Fruit fly (Drosophila melanogaster) whole organism, embryonic: ENCODE data around the gene Tcs4.

Experiments used
- Abd-B ChIP-seq: fragments of 200-800 bp; sonication (Bioruptor generic); optimal IDR thresholded peaks from 2 replicates; lab custom pipeline; 2018; ENCODE audit warnings: missing biosample characterization, mild to moderate bottlenecking, missing genetic modification characterization, moderate library complexity
- CG1024 ChIP-seq: fragments of 200-800 bp; sonication (Bioruptor generic); IDR thresholded peaks from 2 replicates; pipeline ENCODE4 v1.3.6; 2022; ENCODE audit warnings: missing biosample characterization, missing genetic modification characterization
- CG10462 ChIP-seq: fragments of 200-800 bp; sonication (Bioruptor generic); optimal IDR thresholded peaks from 2 replicates; lab custom pipeline; 2016; ENCODE audit warnings: missing biosample characterization, missing genetic modification characterization
- CG12071 ChIP-seq: fragments of 200-800 bp; sonication (Bioruptor generic); optimal IDR thresholded peaks from 3 replicates; lab custom pipeline; 2018; ENCODE audit warnings: missing biosample characterization, mild to moderate bottlenecking, missing genetic modification characterization
- CG12391 ChIP-seq: fragments of 200-800 bp; sonication (Bioruptor generic); optimal IDR thresholded peaks from 3 replicates; lab custom pipeline; 2018; ENCODE audit warnings: missing biosample characterization, mild to moderate bottlenecking, missing genetic modification characterization, moderate library complexity
- CG15011 ChIP-seq: fragments of 200-800 bp; sonication (Bioruptor generic); optimal IDR thresholded peaks from 3 replicates; lab custom pipeline; 2018; ENCODE audit warnings: missing biosample characterization, mild to moderate bottlenecking, missing genetic modification characterization
- CG1529 ChIP-seq: fragments of 200-800 bp; sonication (Bioruptor generic); optimal IDR thresholded peaks from 3 replicates; lab custom pipeline; 2018; ENCODE audit warnings: missing biosample characterization, missing genetic modification characterization
- CG17612 ChIP-seq: fragments of 200-800 bp; sonication (Bioruptor generic); IDR thresholded peaks from 2 replicates; pipeline ENCODE4 v1.3.6; 2022; ENCODE audit warnings: missing biosample characterization, missing genetic modification characterization
- CG2116 ChIP-seq: fragments of 200-800 bp; sonication (Bioruptor generic); optimal IDR thresholded peaks from 3 replicates; lab custom pipeline; 2018; ENCODE audit warnings: missing biosample characterization, mild to moderate bottlenecking, missing genetic modification characterization
- CG30403 ChIP-seq: fragments of 200-800 bp; sonication (Bioruptor generic); optimal IDR thresholded peaks from 3 replicates; lab custom pipeline; 2016; ENCODE audit warnings: missing biosample characterization, missing genetic modification characterization
- CG31441 ChIP-seq: fragments of 200-800 bp; sonication (Bioruptor generic); IDR thresholded peaks from 2 replicates; pipeline ENCODE4 v1.3.6; 2022; ENCODE audit warnings: missing biosample characterization, missing genetic modification characterization
- CG33213 ChIP-seq: fragments of 200-800 bp; sonication (Bioruptor generic); optimal IDR thresholded peaks from 3 replicates; lab custom pipeline; 2016; ENCODE audit warnings: missing biosample characterization, missing genetic modification characterization
- CG4424 ChIP-seq: fragments of 200-800 bp; sonication (Bioruptor generic); optimal IDR thresholded peaks from 3 replicates; lab custom pipeline; 2016; ENCODE audit warnings: missing biosample characterization, missing genetic modification characterization
- CG4617 ChIP-seq: fragments of 200-800 bp; sonication (Bioruptor generic); optimal IDR thresholded peaks from 3 replicates; lab custom pipeline; 2016; ENCODE audit warnings: missing biosample characterization, missing genetic modification characterization, borderline replicate concordance
- CG6175 ChIP-seq: fragments of 200-800 bp; sonication (Bioruptor generic); IDR thresholded peaks from 3 replicates; pipeline ENCODE4 v1.3.6; 2022; ENCODE audit warnings: missing biosample characterization, missing genetic modification characterization
- CG7271 ChIP-seq: fragments of 200-800 bp; sonication (Bioruptor generic); optimal IDR thresholded peaks from 2 replicates; lab custom pipeline; 2018; ENCODE audit warnings: missing biosample characterization, mild to moderate bottlenecking, missing genetic modification characterization, moderate library complexity
- CG9215 ChIP-seq: fragments of 200-800 bp; sonication (Bioruptor generic); IDR thresholded peaks from 2 replicates; pipeline ENCODE4 v1.3.6; 2022; ENCODE audit warnings: missing biosample characterization, missing genetic modification characterization
- CG9437 ChIP-seq: fragments of 200-800 bp; sonication (Bioruptor generic); optimal IDR thresholded peaks from 2 replicates; lab custom pipeline; 2018; ENCODE audit warnings: missing biosample characterization, mild to moderate bottlenecking, missing genetic modification characterization
- CG9609 ChIP-seq: fragments of 200-800 bp; sonication (Bioruptor generic); optimal IDR thresholded peaks from 3 replicates; lab custom pipeline; 2016; ENCODE audit warnings: missing biosample characterization, missing genetic modification characterization
- Dad ChIP-seq: fragments of 200-800 bp; sonication (Bioruptor generic); optimal IDR thresholded peaks from 3 replicates; lab custom pipeline; 2016; ENCODE audit warnings: missing biosample characterization, missing genetic modification characterization
- Dip2 ChIP-seq: fragments of 200-800 bp; sonication (Bioruptor generic); IDR thresholded peaks from 2 replicates; pipeline ENCODE4 v1.3.6; 2022; ENCODE audit warnings: missing biosample characterization, missing genetic modification characterization
- Dll ChIP-seq: fragments of 200-800 bp; sonication (Bioruptor generic); IDR thresholded peaks from 4 replicates; pipeline ENCODE4 v1.3.6; 2022; ENCODE audit warnings: missing biosample characterization, missing genetic modification characterization; ENCODE audit not compliant: partially characterized antibody
- Drgx ChIP-seq: fragments of 200-800 bp; sonication (Bioruptor generic); IDR thresholded peaks from 2 replicates; pipeline ENCODE4 v1.3.6; 2022; ENCODE audit warnings: missing biosample characterization, missing genetic modification characterization
- Fer2 ChIP-seq: fragments of 200-800 bp; sonication (Bioruptor generic); optimal IDR thresholded peaks from 2 replicates; lab custom pipeline; 2018; ENCODE audit warnings: missing biosample characterization, mild to moderate bottlenecking, missing genetic modification characterization, moderate library complexity
- HLH3B ChIP-seq: fragments of 200-800 bp; sonication (Bioruptor generic); IDR thresholded peaks from 2 replicates; pipeline ENCODE4 v1.3.6; 2022; ENCODE audit warnings: missing biosample characterization, missing genetic modification characterization
- Mrtf ChIP-seq: fragments of 200-800 bp; sonication (Bioruptor generic); IDR thresholded peaks from 3 replicates; pipeline ENCODE4 v1.3.6; 2022; ENCODE audit warnings: missing biosample characterization, missing genetic modification characterization
- Scr ChIP-seq: fragments of 200-800 bp; sonication (Bioruptor generic); IDR thresholded peaks from 2 replicates; pipeline ENCODE4 v1.3.6; 2022; ENCODE audit warnings: missing biosample characterization, missing genetic modification characterization; ENCODE audit not compliant: partially characterized antibody
- Sin3A ChIP-seq: fragments of >200 bp; optimal IDR thresholded peaks from 2 replicates; lab custom pipeline; 2018
- Sox102F ChIP-seq: fragments of 200-800 bp; sonication (Bioruptor generic); optimal IDR thresholded peaks from 2 replicates; lab custom pipeline; 2018; ENCODE audit warnings: missing biosample characterization, mild to moderate bottlenecking, missing genetic modification characterization, moderate library complexity
- Ssrp ChIP-seq: fragments of 200-800 bp; sonication (Bioruptor generic); optimal IDR thresholded peaks from 2 replicates; lab custom pipeline; 2018; ENCODE audit warnings: missing biosample characterization, mild to moderate bottlenecking, missing genetic modification characterization, moderate library complexity
- Taf1 ChIP-seq: fragments of 200-800 bp; sonication (Bioruptor generic); IDR thresholded peaks from 2 replicates; pipeline ENCODE4 v1.3.6; 2022; ENCODE audit warnings: missing biosample characterization, missing genetic modification characterization
- Xbp1 ChIP-seq: fragments of 200-800 bp; sonication (Bioruptor generic); optimal IDR thresholded peaks from 3 replicates; lab custom pipeline; 2016; ENCODE audit warnings: missing biosample characterization, mild to moderate bottlenecking, missing genetic modification characterization
- bsh ChIP-seq, 2 experiments: fragments of 200-800 bp; sonication (Bioruptor generic); optimal IDR thresholded peaks; 2 replicates each; lab custom pipeline; 2017 to 2018; ENCODE audit warnings: mild to moderate bottlenecking in 2 of 2, missing biosample characterization in 2 of 2, missing genetic modification characterization in 2 of 2, moderate library complexity in 1 of 2
- cg ChIP-seq: fragments of 200-800 bp; sonication (Bioruptor generic); optimal IDR thresholded peaks from 3 replicates; lab custom pipeline; 2019; ENCODE audit warnings: missing biosample characterization, mild to moderate bottlenecking, missing genetic modification characterization, moderate library complexity
- crc ChIP-seq: fragments of 200-800 bp; sonication (Bioruptor generic); optimal IDR thresholded peaks from 2 replicates; lab custom pipeline; 2016; ENCODE audit warnings: missing biosample characterization, missing genetic modification characterization
- cwo ChIP-seq: fragments of 200-800 bp; sonication (Bioruptor generic); optimal IDR thresholded peaks from 3 replicates; lab custom pipeline; 2017; ENCODE audit warnings: missing biosample characterization, missing genetic modification characterization, mild to moderate bottlenecking, moderate library complexity, missing genetic modification reagents
- dpn ChIP-seq, 2 experiments: fragments of 200-800 bp; sonication (Bioruptor generic); optimal IDR thresholded peaks; 3 replicates each; lab custom pipeline; 2016; ENCODE audit warnings: missing biosample characterization in 2 of 2, missing genetic modification characterization in 2 of 2
- exex ChIP-seq: fragments of 200-800 bp; sonication (Bioruptor generic); optimal IDR thresholded peaks from 4 replicates; lab custom pipeline; 2018; ENCODE audit warnings: missing biosample characterization, mild to moderate bottlenecking, missing genetic modification characterization, moderate library complexity
- fd102C ChIP-seq: fragments of 200-800 bp; sonication (Bioruptor generic); optimal IDR thresholded peaks from 2 replicates; lab custom pipeline; 2018; ENCODE audit warnings: missing biosample characterization, mild to moderate bottlenecking, missing genetic modification characterization, moderate library complexity
- fd3F ChIP-seq: fragments of 200-800 bp; sonication (Bioruptor generic); optimal IDR thresholded peaks from 2 replicates; lab custom pipeline; 2018; ENCODE audit warnings: missing biosample characterization, mild to moderate bottlenecking, missing genetic modification characterization, moderate library complexity
- grau ChIP-seq: fragments of 200-800 bp; optimal IDR thresholded peaks from 3 replicates; lab custom pipeline; 2019; ENCODE audit warnings: missing biosample characterization, mild to moderate bottlenecking, missing genetic modification characterization, moderate library complexity
- grn ChIP-seq: fragments of 200-800 bp; sonication (Bioruptor generic); optimal IDR thresholded peaks from 3 replicates; lab custom pipeline; 2017; ENCODE audit warnings: missing biosample characterization, missing genetic modification characterization
- her ChIP-seq: fragments of 200-800 bp; sonication (Bioruptor generic); optimal IDR thresholded peaks from 2 replicates; lab custom pipeline; 2016; ENCODE audit warnings: missing biosample characterization, missing genetic modification characterization
- jing ChIP-seq: fragments of 200-800 bp; sonication (Bioruptor generic); optimal IDR thresholded peaks from 2 replicates; lab custom pipeline; 2018; ENCODE audit warnings: missing biosample characterization, mild to moderate bottlenecking, missing genetic modification characterization
- maf-S ChIP-seq: fragments of 200-800 bp; sonication (Bioruptor generic); optimal IDR thresholded peaks from 2 replicates; lab custom pipeline; 2016; ENCODE audit warnings: missing biosample characterization, missing genetic modification characterization
- prd ChIP-seq, 3 experiments: fragments of >200 bp in 2 of 3; fragments of 200-800 bp in 1 of 3; sonication (Bioruptor generic) in 1 of 3; optimal IDR thresholded peaks in 2 of 3; IDR thresholded peaks in 1 of 3; 2 replicates in 2 of 3; 3 replicates in 1 of 3; pipeline versions ENCODE4 v1.3.6 to Lab custom; 2017 to 2022; ENCODE audit warnings: missing biosample characterization in 1 of 3, missing genetic modification characterization in 1 of 3
- rib ChIP-seq: fragments of 200-800 bp; sonication (Bioruptor generic); IDR thresholded peaks from 2 replicates; pipeline ENCODE4 v1.3.6; 2022; ENCODE audit warnings: missing biosample characterization, missing genetic modification characterization
- shn ChIP-seq: fragments of 200-800 bp; sonication (Bioruptor generic); optimal IDR thresholded peaks from 3 replicates; lab custom pipeline; 2016; ENCODE audit warnings: missing biosample characterization, missing genetic modification characterization
- sqz ChIP-seq: fragments of 200-800 bp; sonication (Bioruptor generic); optimal IDR thresholded peaks from 3 replicates; lab custom pipeline; 2018; ENCODE audit warnings: missing biosample characterization, mild to moderate bottlenecking, missing genetic modification characterization
- wdn ChIP-seq: fragments of 200-800 bp; sonication (Bioruptor generic); IDR thresholded peaks from 2 replicates; pipeline ENCODE4 v1.3.6; 2022; ENCODE audit warnings: missing biosample characterization, missing genetic modification characterization
- wor ChIP-seq: fragments of 200-800 bp; sonication (Bioruptor generic); IDR thresholded peaks from 2 replicates; pipeline ENCODE4 v1.3.6; 2022; ENCODE audit warnings: missing biosample characterization, missing genetic modification characterization

Tcs4 gene

DNA sequence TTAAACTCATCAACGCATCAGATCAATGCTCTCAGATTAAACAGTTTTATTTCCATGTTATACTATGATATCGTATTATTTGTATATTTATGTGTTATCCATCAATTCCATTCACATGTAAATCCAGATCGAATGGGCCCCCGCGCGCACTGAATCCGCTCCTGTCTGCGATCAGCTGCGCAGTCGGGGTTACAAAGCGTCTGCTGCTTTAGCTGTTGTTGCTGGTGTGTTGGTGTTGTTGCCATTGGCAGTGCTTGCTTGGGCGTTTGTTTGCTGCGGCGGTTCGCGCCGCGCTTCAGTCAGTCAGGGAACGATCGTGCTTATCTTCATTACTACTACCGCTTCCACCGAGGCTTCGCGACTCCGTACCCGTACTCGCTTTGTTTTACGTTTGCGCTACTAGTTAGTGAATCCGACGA lies 34.6 kb downstream of the Tcs4 start, which contains the start of gene Zw (continued):
- peak; percentile 29 for TF ChIP-seq Ssrp (tag; lab: Kevin White, UChicago)
- no peak for TF ChIP-seq Sin3A (lab: Kevin White, UChicago)
- TF ChIP-seq wdn (GFP tag; lab: Robert Waterston, UW), result 0 out of 2 replicates have a peak, but pooled peaks have one; percentile 28
- no peak for TF ChIP-seq Abd-B (GFP tag; lab: Kevin White, UChicago)
- no peak for TF ChIP-seq CG10462 (GFP tag; lab: Kevin White, UChicago)
- TF ChIP-seq CG7271, result no peak
- TF ChIP-seq CG9437, result no peak
- TF ChIP-seq CG4424, result peak; percentile 52
- TF ChIP-seq Dip2 (GFP tag; lab: Robert Waterston, UW), result no peak
- TF ChIP-seq CG1529 (GFP tag; lab: Kevin White, UChicago), result peak; percentile 0
- no peak for TF ChIP-seq her (GFP tag; lab: Kevin White, UChicago)
- TF ChIP-seq prd (optimal IDR thresholded peaks at IDR 0.05; lab: Kevin White, UChicago), result no peak
- TF ChIP-seq prd (GFP tag; IDR thresholded peaks at IDR 0.05; lab: Robert Waterston, UW), result peak; percentile 82
- TF ChIP-seq dpn (GFP tag; optimal IDR thresholded peaks at IDR 0.05; lab: Kevin White, UChicago), result peak; percentile 53 to 55
- TF ChIP-seq CG9609 (GFP tag; lab: Kevin White, UChicago), result peak; percentile 46
- no peak for TF ChIP-seq crc (GFP tag; lab: Kevin White, UChicago)
- no peak for TF ChIP-seq CG17612
- no peak for TF ChIP-seq fd102C (GFP tag; lab: Kevin White, UChicago)
- TF ChIP-seq grau, result peak; percentile 45
- TF ChIP-seq CG15011 (GFP tag; lab: Kevin White, UChicago), result no peak
- peak in 1 of 2 experiments; percentile 34 for TF ChIP-seq bsh (GFP tag; optimal IDR thresholded peaks at IDR 0.05; lab: Kevin White, UChicago)
- peak; percentile 26 for TF ChIP-seq Sox102F
- TF ChIP-seq cwo (GFP tag; lab: Kevin White, UChicago), result no peak
- peak; percentile 21 for TF ChIP-seq CG12391 (tag; lab: Kevin White, UChicago)
- TF ChIP-seq shn (GFP tag; lab: Kevin White, UChicago), result peak; percentile 35
- TF ChIP-seq Taf1 (GFP tag; lab: Robert Waterston, UW), result peak; percentile 40; the same call in 1 of the 2 replicates
- no peak for TF ChIP-seq CG4617 (GFP tag; lab: Kevin White, UChicago)
- TF ChIP-seq Dad, result no peak
- TF ChIP-seq CG6175 (GFP tag; lab: Robert Waterston, UW), result peak; percentile 89
- no peak for TF ChIP-seq wor (GFP tag; lab: Robert Waterston, UW)
- TF ChIP-seq jing (GFP tag; lab: Kevin White, UChicago), result no peak
- peak; percentile 52 for TF ChIP-seq Drgx (GFP tag; lab: Robert Waterston, UW)
- TF ChIP-seq CG9215 (GFP tag; lab: Robert Waterston, UW), result peak; percentile 61
- peak; percentile 0 for TF ChIP-seq Fer2 (tag; lab: Kevin White, UChicago)

DNA sequence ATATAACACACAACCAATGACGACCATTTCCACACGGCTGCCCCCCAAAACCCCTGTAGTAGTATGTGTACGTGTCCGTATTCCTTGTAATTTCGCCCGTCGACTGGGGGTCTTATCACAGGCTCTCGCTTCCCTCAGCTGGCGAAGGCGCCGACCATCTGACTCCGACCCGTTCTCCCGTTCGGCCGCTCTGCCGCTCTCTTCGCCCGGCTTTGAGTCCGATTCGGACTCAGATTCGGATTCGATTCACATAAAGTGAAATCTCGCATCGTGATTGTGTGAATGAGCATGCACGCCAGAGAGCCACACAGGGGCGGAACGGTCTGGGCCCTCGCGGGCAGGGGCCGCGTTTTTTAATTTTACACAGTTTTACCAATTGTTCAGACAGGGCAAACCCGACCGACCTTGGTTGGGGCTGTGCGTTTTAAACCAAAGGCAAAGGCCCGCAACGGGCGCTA lies 35.8 kb downstream of the Tcs4 start:
- TF ChIP-seq CG2116 (GFP tag; lab: Kevin White, UChicago) (no peak), fd3F (GFP tag; lab: Kevin White, UChicago) (no peak), Dll (GFP tag; lab: Robert Waterston, UW) (peak; percentile 35; the same call in 1 of the 4 replicates), rib (GFP tag; lab: Robert Waterston, UW) (0 out of 2 replicates have a peak, but pooled peaks have one; percentile 13), CG12071 (GFP tag; lab: Kevin White, UChicago) (no peak), maf-S (no peak), CG1024 (GFP tag; lab: Robert Waterston, UW) (peak; percentile 23; the same call in 1 of the 2 replicates), grn (peak; percentile 41), CG30403 (peak; percentile 30), exex (tag; lab: Kevin White, UChicago) (no peak), CG31441 (GFP tag; lab: Robert Waterston, UW) (no peak), sqz (no peak), cg (GFP tag; lab: Kevin White, UChicago) (peak; percentile 65), Mrtf (GFP tag; lab: Robert Waterston, UW) (peak; percentile 47; the same call in 2 of the 3 replicates), HLH3B (GFP tag; lab: Robert Waterston, UW) (0 out of 2 replicates have a peak, but pooled peaks have one; percentile 39), Scr (GFP tag; lab: Robert Waterston, UW) (peak; percentile 42; the same call in 1 of the 2 replicates), Xbp1 (GFP tag; lab: Kevin White, UChicago) (peak; percentile 31), CG33213 (GFP tag; lab: Kevin White, UChicago) (peak; percentile 3)
